Fruit fly (Drosophila melanogaster) whole organism, embryonic: ENCODE measurements around the gene CG15394.

Experiments used
- Bgb ChIP-seq: fragments of 200-800 bp; sonication (Bioruptor generic); IDR thresholded peaks from 2 replicates; pipeline ENCODE4 v1.3.6; 2022; ENCODE audit warnings: missing biosample characterization, missing genetic modification characterization; ENCODE audit not compliant: partially characterized antibody
- CG13287 ChIP-seq: fragments of 200-800 bp; sonication (Bioruptor generic); IDR thresholded peaks from 2 replicates; pipeline ENCODE4 v1.3.6; 2022; ENCODE audit warnings: missing biosample characterization, missing genetic modification characterization; ENCODE audit not compliant: partially characterized antibody
- CG14710 ChIP-seq: fragments of 200-800 bp; sonication (Bioruptor generic); optimal IDR thresholded peaks from 3 replicates; lab custom pipeline; 2019; ENCODE audit warnings: missing biosample characterization, mild to moderate bottlenecking, missing genetic modification characterization, moderate library complexity
- CG15696 ChIP-seq: fragments of 200-800 bp; sonication (Bioruptor generic); optimal IDR thresholded peaks from 2 replicates; lab custom pipeline; 2019; ENCODE audit warnings: missing biosample characterization, mild to moderate bottlenecking, missing genetic modification characterization, moderate library complexity
- CG16813 ChIP-seq: fragments of 200-800 bp; sonication (Bioruptor generic); IDR thresholded peaks from 3 replicates; pipeline ENCODE4 v1.3.6; 2022; ENCODE audit warnings: missing biosample characterization, missing genetic modification characterization; ENCODE audit not compliant: partially characterized antibody
- CG17361 ChIP-seq: fragments of 200-800 bp; sonication (Bioruptor generic); IDR thresholded peaks from 3 replicates; pipeline ENCODE4 v1.3.6; 2022; ENCODE audit warnings: missing biosample characterization, missing genetic modification characterization
- CG1832 ChIP-seq: fragments of 200-800 bp; sonication (Bioruptor generic); optimal IDR thresholded peaks from 2 replicates; lab custom pipeline; 2017; ENCODE audit warnings: missing biosample characterization, mild to moderate bottlenecking, missing genetic modification characterization, inconsistent platforms
- CG2120 ChIP-seq: fragments of 200-800 bp; sonication (Bioruptor generic); optimal IDR thresholded peaks from 3 replicates; lab custom pipeline; 2016; ENCODE audit warnings: missing biosample characterization, missing genetic modification characterization
- CG30403 ChIP-seq: fragments of 200-800 bp; sonication (Bioruptor generic); optimal IDR thresholded peaks from 3 replicates; lab custom pipeline; 2016; ENCODE audit warnings: missing biosample characterization, missing genetic modification characterization
- CG34224 ChIP-seq: fragments of 200-800 bp; sonication (Bioruptor generic); IDR thresholded peaks from 3 replicates; pipeline ENCODE4 v1.3.6; 2022; ENCODE audit warnings: missing biosample characterization, missing genetic modification characterization; ENCODE audit not compliant: partially characterized antibody
- CG4424 ChIP-seq: fragments of 200-800 bp; sonication (Bioruptor generic); optimal IDR thresholded peaks from 3 replicates; lab custom pipeline; 2016; ENCODE audit warnings: missing biosample characterization, missing genetic modification characterization
- CG9727 ChIP-seq: fragments of 200-800 bp; sonication (Bioruptor generic); optimal IDR thresholded peaks from 3 replicates; lab custom pipeline; 2017; ENCODE audit warnings: missing biosample characterization, mild to moderate bottlenecking, missing genetic modification characterization
- CoRest ChIP-seq: fragments of 200-800 bp; sonication (Bioruptor generic); optimal IDR thresholded peaks from 3 replicates; lab custom pipeline; 2018; ENCODE audit warnings: missing biosample characterization, mild to moderate bottlenecking, missing genetic modification characterization, moderate library complexity
- Dll ChIP-seq: fragments of 200-800 bp; sonication (Bioruptor generic); IDR thresholded peaks from 4 replicates; pipeline ENCODE4 v1.3.6; 2022; ENCODE audit warnings: missing biosample characterization, missing genetic modification characterization; ENCODE audit not compliant: partially characterized antibody
- E2f2 ChIP-seq: fragments of 200-800 bp; sonication (Bioruptor generic); IDR thresholded peaks from 2 replicates; pipeline ENCODE4 v1.3.6; 2022; ENCODE audit warnings: missing biosample characterization, missing genetic modification characterization
- HLH4C ChIP-seq: fragments of 200-800 bp; sonication (Bioruptor generic); IDR thresholded peaks from 3 replicates; pipeline ENCODE4 v1.3.6; 2022; ENCODE audit warnings: missing biosample characterization, missing genetic modification characterization; ENCODE audit not compliant: partially characterized antibody
- HLH54F ChIP-seq: fragments of 200-800 bp; sonication (Bioruptor generic); optimal IDR thresholded peaks from 3 replicates; lab custom pipeline; 2016; ENCODE audit warnings: missing biosample characterization, missing genetic modification characterization
- MBD-R2 ChIP-seq: fragments of 200-800 bp; sonication (Bioruptor generic); IDR thresholded peaks from 2 replicates; pipeline ENCODE4 v1.3.6; 2022; ENCODE audit warnings: missing biosample characterization, missing genetic modification characterization
- Ptx1 ChIP-seq: fragments of 200-800 bp; sonication (Bioruptor generic); IDR thresholded peaks from 2 replicates; pipeline ENCODE4 v1.3.6; 2022; ENCODE audit warnings: missing biosample characterization, missing genetic modification characterization
- Trl ChIP-seq, 3 experiments: fragments of >200 bp in 2 of 3; fragments of 200-800 bp in 1 of 3; sonication (Bioruptor generic) in 1 of 3; optimal IDR thresholded peaks; 2 replicates in 1 of 3; 3 replicates in 2 of 3; lab custom pipeline; 2016 to 2017; ENCODE audit warnings: missing biosample characterization in 1 of 3, missing genetic modification characterization in 1 of 3
- az2 ChIP-seq: fragments of 200-800 bp; sonication (Bioruptor generic); optimal IDR thresholded peaks from 3 replicates; lab custom pipeline; 2016; ENCODE audit warnings: missing biosample characterization, missing genetic modification characterization
- bigmax ChIP-seq: fragments of 200-800 bp; sonication (Bioruptor generic); optimal IDR thresholded peaks from 2 replicates; lab custom pipeline; 2018; ENCODE audit warnings: missing biosample characterization, mild to moderate bottlenecking, missing genetic modification characterization
- dmrt11E ChIP-seq: fragments of 200-800 bp; sonication (Bioruptor generic); optimal IDR thresholded peaks from 3 replicates; lab custom pipeline; 2018; ENCODE audit warnings: missing biosample characterization, mild to moderate bottlenecking, missing genetic modification characterization, moderate library complexity
- hb ChIP-seq: fragments of 200-800 bp; sonication (Bioruptor generic); IDR thresholded peaks from 3 replicates; pipeline ENCODE4 v1.3.6; 2022; ENCODE audit warnings: missing biosample characterization, missing genetic modification characterization; ENCODE audit not compliant: partially characterized antibody
- hbn ChIP-seq: fragments of 200-800 bp; sonication (Bioruptor generic); IDR thresholded peaks from 2 replicates; pipeline ENCODE4 v1.3.6; 2022; ENCODE audit warnings: missing biosample characterization, missing genetic modification characterization; ENCODE audit not compliant: partially characterized antibody
- insv ChIP-seq, 2 experiments: fragments of 200-800 bp; sonication (Bioruptor generic); optimal IDR thresholded peaks; 3 replicates each; lab custom pipeline; 2016 to 2018; ENCODE audit warnings: missing biosample characterization in 2 of 2, missing genetic modification characterization in 2 of 2
- kah ChIP-seq: fragments of 200-800 bp; sonication (Bioruptor generic); optimal IDR thresholded peaks from 2 replicates; lab custom pipeline; 2018; ENCODE audit warnings: missing biosample characterization, mild to moderate bottlenecking, missing genetic modification characterization
- kay ChIP-seq: fragments of 200-800 bp; sonication (Bioruptor generic); optimal IDR thresholded peaks from 2 replicates; lab custom pipeline; 2016; ENCODE audit warnings: missing biosample characterization, missing genetic modification characterization
- knrl ChIP-seq: fragments of 200-800 bp; sonication (Bioruptor generic); IDR thresholded peaks from 3 replicates; pipeline ENCODE4 v1.3.6; 2022; ENCODE audit warnings: missing biosample characterization, missing genetic modification characterization; ENCODE audit not compliant: partially characterized antibody
- lola ChIP-seq, 3 experiments: fragments of >200 bp in 2 of 3; fragments of 200-800 bp in 1 of 3; sonication (Bioruptor generic) in 1 of 3; optimal IDR thresholded peaks; 2 replicates each; lab custom pipeline; 2017 to 2019; ENCODE audit warnings: missing biosample characterization in 3 of 3, missing genetic modification characterization in 3 of 3, mild to moderate bottlenecking in 1 of 3, moderate library complexity in 1 of 3
- phol ChIP-seq: fragments of 200-800 bp; sonication (Bioruptor generic); optimal IDR thresholded peaks from 3 replicates; lab custom pipeline; 2018; ENCODE audit warnings: missing biosample characterization, mild to moderate bottlenecking, missing genetic modification characterization, moderate library complexity
- sna ChIP-seq: fragments of 200-800 bp; sonication (Bioruptor generic); IDR thresholded peaks from 2 replicates; pipeline ENCODE4 v1.3.6; 2022; ENCODE audit warnings: missing biosample characterization, missing genetic modification characterization; ENCODE audit not compliant: partially characterized antibody
- stwl ChIP-seq: fragments of 200-800 bp; sonication (Bioruptor generic); optimal IDR thresholded peaks from 3 replicates; lab custom pipeline; 2018; ENCODE audit warnings: missing biosample characterization, mild to moderate bottlenecking, missing genetic modification characterization, moderate library complexity
- vnd ChIP-seq: fragments of 200-800 bp; sonication (Bioruptor generic); IDR thresholded peaks from 3 replicates; pipeline ENCODE4 v1.3.6; 2022; ENCODE audit warnings: missing biosample characterization, missing genetic modification characterization; ENCODE audit not compliant: partially characterized antibody
- z ChIP-seq: fragments of 200-800 bp; sonication (Bioruptor generic); IDR thresholded peaks from 3 replicates; pipeline ENCODE4 v1.3.6; 2022; ENCODE audit warnings: missing biosample characterization, missing genetic modification characterization
- zen2 ChIP-seq: fragments of 200-800 bp; sonication (Bioruptor generic); IDR thresholded peaks from 3 replicates; pipeline ENCODE4 v1.3.6; 2022; ENCODE audit warnings: missing biosample characterization, missing genetic modification characterization; ENCODE audit not compliant: partially characterized antibody

The CG15394 gene

DNA sequence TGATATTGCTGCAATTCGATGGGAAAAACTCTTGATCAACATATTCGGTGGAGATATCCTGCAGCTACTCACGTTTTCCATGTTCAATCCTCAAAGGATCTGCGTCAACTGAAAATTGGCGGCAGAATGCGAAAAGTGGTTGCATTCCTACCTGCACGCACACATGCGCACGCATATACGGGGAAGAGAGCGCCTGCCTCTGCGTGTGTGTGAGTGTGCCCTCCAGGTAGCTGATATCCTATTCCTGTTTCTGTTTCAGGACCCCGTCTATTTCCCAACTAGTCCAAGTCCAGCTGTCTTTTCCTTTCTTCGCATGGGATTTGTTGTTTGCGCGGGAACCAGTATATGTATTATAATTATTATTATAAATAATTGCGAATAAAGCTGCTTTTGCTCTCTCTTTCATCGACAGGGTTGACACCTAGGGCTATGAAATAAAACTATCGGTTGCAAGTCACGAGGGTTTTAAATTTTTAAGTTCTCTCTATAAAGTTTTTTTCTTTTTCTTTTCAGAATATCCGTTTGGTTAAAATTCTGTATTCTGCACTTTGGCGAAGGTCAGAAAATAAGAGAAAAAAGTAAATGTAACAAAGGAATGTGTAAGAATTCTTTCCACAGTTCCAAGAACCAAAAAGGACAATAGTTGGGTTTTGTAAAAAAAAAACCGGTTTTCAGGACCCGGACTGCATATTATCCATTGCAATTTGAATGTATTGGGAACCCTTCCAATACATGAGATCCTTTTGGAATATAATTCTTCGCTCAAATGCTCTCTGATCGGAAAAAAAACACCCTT is 14.9 kb upstream of the CG15394 start, which contains the start of gene insv (continued):
- TF ChIP-seq HLH54F (peak; percentile 3), az2 (GFP tag; lab: Kevin White, UChicago) (peak; percentile 1), CG30403 (GFP tag; lab: Kevin White, UChicago) (peak; percentile 5), Ptx1 (GFP tag; lab: Robert Waterston, UW) (peak; percentile 37; the same call in 1 of the 2 replicates), z (GFP tag; lab: Robert Waterston, UW) (peak; percentile 39; the same call in 1 of the 3 replicates), kah (peak; percentile 76), stwl (tag; lab: Kevin White, UChicago) (peak; percentile 54), lola (GFP tag; optimal IDR thresholded peaks at IDR 0.05; lab: Kevin White, UChicago) (peak in 1 of 3 experiments; percentile 2), CoRest (tag; lab: Kevin White, UChicago) (peak; percentile 23), bigmax (GFP tag; lab: Kevin White, UChicago) (no peak), Trl (optimal IDR thresholded peaks at IDR 0.05; lab: Kevin White, UChicago) (peak in 1 of 2 experiments; percentile 29), Trl (GFP tag; optimal IDR thresholded peaks at IDR 0.05; lab: Kevin White, UChicago) (no peak), E2f2 (GFP tag; lab: Robert Waterston, UW) (0 out of 2 replicates have a peak, but pooled peaks have one; percentile 9), zen2 (GFP tag; lab: Robert Waterston, UW) (peak; percentile 33; the same call in 1 of the 3 replicates), insv (GFP tag; optimal IDR thresholded peaks at IDR 0.05; lab: Kevin White, UChicago) (peak; percentile 25 to 99), phol (peak; percentile 1), CG17361 (GFP tag; lab: Robert Waterston, UW) (0 out of 3 replicates have a peak, but pooled peaks have one; percentile 14), CG13287 (peak; percentile 75), dmrt11E (tag; lab: Kevin White, UChicago) (peak; percentile 16), hb (0 out of 3 replicates have a peak, but pooled peaks have one; percentile 52), CG14710 (tag; lab: Kevin White, UChicago) (no peak), Dll (peak; percentile 80), CG1832 (GFP tag; lab: Kevin White, UChicago) (no peak), CG16813 (GFP tag; lab: Robert Waterston, UW) (peak; percentile 63), HLH4C (GFP tag; lab: Robert Waterston, UW) (peak; percentile 60; the same call in 2 of the 3 replicates), Bgb (GFP tag; lab: Robert Waterston, UW) (0 out of 2 replicates have a peak, but pooled peaks have one; percentile 38), sna (GFP tag; lab: Robert Waterston, UW) (peak; percentile 24; the same call in 1 of the 2 replicates), MBD-R2 (GFP tag; lab: Robert Waterston, UW) (peak; percentile 44), CG4424 (peak; percentile 17), knrl (GFP tag; lab: Robert Waterston, UW) (peak; percentile 59; the same call in 2 of the 3 replicates), CG9727 (GFP tag; lab: Kevin White, UChicago) (no peak), vnd (peak; percentile 42; the same call in 1 of the 3 replicates), hbn (GFP tag; lab: Robert Waterston, UW) (peak; percentile 52; the same call in 1 of the 2 replicates), CG2120 (GFP tag; lab: Kevin White, UChicago) (peak; percentile 4), kay (no peak), CG34224 (GFP tag; lab: Robert Waterston, UW) (peak; percentile 52; the same call in 2 of the 3 replicates), CG15696 (tag; lab: Kevin White, UChicago) (peak; percentile 20)
